Worm (Caenorhabditis elegans) whole organism, early embryonic: ENCODE measurements around the gene D1046.16.

Experiments used
- B0310.2 ChIP-seq: sonication (generic microtip); optimal IDR thresholded peaks from 2 replicates; lab custom pipeline; 2016; ENCODE audit warnings: mild to moderate bottlenecking, missing genetic modification characterization, missing compliant biosample characterization
- F13C5.2 ChIP-seq: sonication (generic microtip); optimal IDR thresholded peaks from 2 replicates; lab custom pipeline; 2017; ENCODE audit warnings: mild to moderate bottlenecking, missing genetic modification characterization, inconsistent platforms, missing compliant biosample characterization
- ama-1 ChIP-seq: fragments of 150-350 bp; optimal IDR thresholded peaks from 2 replicates; lab custom pipeline; 2014
- ceh-36 ChIP-seq: sonication (generic microtip); optimal IDR thresholded peaks from 2 replicates; lab custom pipeline; 2016; ENCODE audit warnings: missing genetic modification characterization, inconsistent platforms, missing compliant biosample characterization
- ets-7 ChIP-seq: sonication (generic microtip); optimal IDR thresholded peaks from 2 replicates; lab custom pipeline; 2016; ENCODE audit warnings: missing genotype, missing genetic modification characterization, missing compliant biosample characterization
- flt-1 ChIP-seq: fragments of 200-800 bp; sonication (Bioruptor generic); IDR thresholded peaks from 2 replicates; pipeline ENCODE4 v1.3.6; 2022; ENCODE audit warnings: missing genetic modification characterization, missing compliant biosample characterization
- hnd-1 ChIP-seq: sonication (generic microtip); optimal IDR thresholded peaks from 2 replicates; lab custom pipeline; 2016; ENCODE audit warnings: missing genetic modification characterization, missing compliant biosample characterization
- pes-1 ChIP-seq: fragments of 200-800 bp; sonication (Bioruptor generic); IDR thresholded peaks from 2 replicates; pipeline ENCODE4 v1.3.6; 2022; ENCODE audit warnings: missing genetic modification reagents, missing genetic modification characterization, missing compliant biosample characterization
- scrt-1 ChIP-seq: fragments of 200-800 bp; sonication (Bioruptor generic); IDR thresholded peaks from 2 replicates; pipeline ENCODE4 v1.3.6; 2022; ENCODE audit warnings: missing genetic modification characterization, missing compliant biosample characterization
- tbx-11 ChIP-seq: fragments of 200-800 bp; sonication (Bioruptor generic); IDR thresholded peaks from 2 replicates; pipeline ENCODE4 v1.3.6; 2022; ENCODE audit warnings: missing genetic modification characterization, missing compliant biosample characterization
- tbx-37 ChIP-seq: fragments of 200-800 bp; sonication (Bioruptor generic); conservative IDR thresholded peaks from 2 replicates; pipeline ENCODE4 v1.3.6; 2022; ENCODE audit warnings: missing genetic modification reagents, missing genetic modification characterization, missing compliant biosample characterization
- tra-4 ChIP-seq: sonication (generic microtip); optimal IDR thresholded peaks from 2 replicates; lab custom pipeline; 2017; ENCODE audit warnings: missing genetic modification characterization, missing compliant biosample characterization

DNA sequence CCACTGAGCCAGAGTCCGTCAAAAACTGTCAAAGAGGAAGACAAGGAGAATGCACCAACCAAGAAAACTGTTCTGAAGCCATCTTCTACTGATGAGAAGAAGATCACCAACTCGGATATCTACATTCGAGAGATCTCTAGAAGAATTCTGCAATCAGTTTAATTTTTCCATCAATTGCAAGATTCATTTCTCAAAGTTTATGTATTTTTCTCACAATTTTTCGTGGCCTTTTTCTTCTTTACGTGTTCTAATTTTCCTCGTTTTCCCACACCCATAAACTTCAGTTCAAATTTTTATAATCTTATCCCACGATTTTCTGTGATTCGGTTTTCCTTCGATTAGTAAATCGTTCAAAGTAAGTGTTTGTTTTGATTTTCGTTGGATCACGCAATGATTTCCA is 48.1 kb upstream of the D1046.16 start, which contains the start of gene hdl-2:
- no peak for TF ChIP-seq ama-1
- TF ChIP-seq F13C5.2 (tag; lab: Kevin White, UChicago): no peak
- no peak for TF ChIP-seq scrt-1 (GFP tag; lab: Robert Waterston, UW)
- TF ChIP-seq flt-1: no peak
- no peak for TF ChIP-seq ets-7 (tag; lab: Kevin White, UChicago)
- TF ChIP-seq tbx-37 (GFP tag; lab: Robert Waterston, UW): no peak
- no peak for TF ChIP-seq B0310.2 (tag; lab: Kevin White, UChicago)
- no peak for TF ChIP-seq ceh-36 (tag; lab: Kevin White, UChicago)
- TF ChIP-seq tra-4 (tag; lab: Kevin White, UChicago): no peak
- TF ChIP-seq pes-1: no peak
- no peak for TF ChIP-seq hnd-1 (tag; lab: Kevin White, UChicago)
- no peak for TF ChIP-seq tbx-11 (GFP tag; lab: Robert Waterston, UW)
